Fruit fly (Drosophila melanogaster): Measurements from ENCODE around the gene Pxn.

Pxn gene

dm6 chr3L:2586804-2587561, 42.9 kb downstream of the Pxn start, which contains the start of gene RpL8 (continued):
- TF ChIP-seq esn (GFP tag; optimal IDR thresholded peaks at IDR 0.05) (peak; percentile 77), cyc (GFP tag; optimal IDR thresholded peaks at IDR 0.05) (peak; percentile 81), Eip93F (GFP tag; optimal IDR thresholded peaks at IDR 0.05) (no peak), Eip75B (GFP tag; optimal IDR thresholded peaks at IDR 0.05) (peak; percentile 64), Hr4 (GFP tag; optimal IDR thresholded peaks at IDR 0.05) (peak; percentile 58), Ets96B (tag; optimal IDR thresholded peaks at IDR 0.05) (peak; percentile 36), achi (GFP tag; optimal IDR thresholded peaks at IDR 0.05) (peak; percentile 72), ss (GFP tag; optimal IDR thresholded peaks at IDR 0.05) (peak; percentile 77 to 82), lz (GFP tag; optimal IDR thresholded peaks at IDR 0.05) (peak; percentile 78), CG7368 (GFP tag; optimal IDR thresholded peaks at IDR 0.05) (peak; percentile 84), Hr39 (GFP tag; optimal IDR thresholded peaks at IDR 0.05) (peak; percentile 75), Hr38 (GFP tag; optimal IDR thresholded peaks at IDR 0.05) (no peak), CG4318 (GFP tag; optimal IDR thresholded peaks at IDR 0.05) (peak; percentile 66), CG10631 (GFP tag; optimal IDR thresholded peaks at IDR 0.05) (peak; percentile 51), fkh (GFP tag; optimal IDR thresholded peaks at IDR 0.05) (peak; percentile 44), CG8319 (GFP tag; optimal IDR thresholded peaks at IDR 0.05) (peak; percentile 57), CG31627 (GFP tag; optimal IDR thresholded peaks at IDR 0.05) (peak; percentile 71), eg (GFP tag; IDR thresholded peaks at IDR 0.05) (peak; percentile 84)

- TF ChIP-seq fkh (GFP tag; optimal IDR thresholded peaks at IDR 0.05) = peak; percentile 12
- TF ChIP-seq ss (GFP tag; optimal IDR thresholded peaks at IDR 0.05) = peak; percentile 51 to 65
- TF ChIP-seq achi (GFP tag; optimal IDR thresholded peaks at IDR 0.05) = peak; percentile 9
- no peak for TF ChIP-seq Sox15 (GFP tag; optimal IDR thresholded peaks at IDR 0.05)
- TF ChIP-seq CG10669 (GFP tag; optimal IDR thresholded peaks at IDR 0.05) = no peak
- 0 out of 3 replicates have a peak, but pooled peaks have one; percentile 44 for TF ChIP-seq eg (GFP tag; IDR thresholded peaks at IDR 0.05)
- TF ChIP-seq CG6276 (GFP tag; optimal IDR thresholded peaks at IDR 0.05) = peak; percentile 28
- peak; percentile 25 for TF ChIP-seq vri (GFP tag; optimal IDR thresholded peaks at IDR 0.05)
- peak; percentile 51 for TF ChIP-seq Sox102F (GFP tag; optimal IDR thresholded peaks at IDR 0.05)
- TF ChIP-seq Hr4 (GFP tag; optimal IDR thresholded peaks at IDR 0.05) = no peak
- TF ChIP-seq CG1621 (tag; optimal IDR thresholded peaks at IDR 0.05) = peak; percentile 77
- peak; percentile 86 for TF ChIP-seq CG6854 (GFP tag; optimal IDR thresholded peaks at IDR 0.05)
- TF ChIP-seq Eip78C (GFP tag) = peak; percentile 85
- TF ChIP-seq Sox14 (GFP tag; optimal IDR thresholded peaks at IDR 0.05) = peak; percentile 38
- TF ChIP-seq spab (GFP tag; optimal IDR thresholded peaks at IDR 0.05) = no peak
- peak; percentile 78 for TF ChIP-seq svp (GFP tag)
- TF ChIP-seq CG6163 (GFP tag; IDR thresholded peaks at IDR 0.05) = peak; percentile 44
- peak; percentile 31; the same call in 1 of the 2 replicates for TF ChIP-seq CG15336 (GFP tag; IDR thresholded peaks at IDR 0.05)
- TF ChIP-seq esn (GFP tag; optimal IDR thresholded peaks at IDR 0.05) = peak; percentile 24
- TF ChIP-seq CG4318 (GFP tag; optimal IDR thresholded peaks at IDR 0.05) = no peak
- peak; percentile 1 for TF ChIP-seq topi (GFP tag; optimal IDR thresholded peaks at IDR 0.05)
- TF ChIP-seq Eip75B (GFP tag; optimal IDR thresholded peaks at IDR 0.05) = peak; percentile 9
- peak; percentile 22 for TF ChIP-seq fd85E (GFP tag; optimal IDR thresholded peaks at IDR 0.05)
- peak; percentile 20 for TF ChIP-seq dsx (GFP tag; optimal IDR thresholded peaks at IDR 0.05; ENCODE audit: poor library complexity, severe bottlenecking)
- peak; percentile 14 for TF ChIP-seq net (GFP tag; optimal IDR thresholded peaks at IDR 0.05)
- peak; percentile 43 for TF ChIP-seq CG16779 (tag; optimal IDR thresholded peaks at IDR 0.05)
- TF ChIP-seq CG8319 (GFP tag; optimal IDR thresholded peaks at IDR 0.05) = no peak
- TF ChIP-seq lz (GFP tag; optimal IDR thresholded peaks at IDR 0.05) = no peak
- TF ChIP-seq CG3919 (GFP tag; optimal IDR thresholded peaks at IDR 0.05) = peak; percentile 36
Measured at dm6 chr3L:2585794-2586741, 43.8 kb downstream of the Pxn start, which contains the start of gene msn. Gene msn, minus strand, starts transcription at chr3L:2586540.
